Worm (Caenorhabditis elegans): Measurements from ENCODE around the gene emb-5.

DNA sequence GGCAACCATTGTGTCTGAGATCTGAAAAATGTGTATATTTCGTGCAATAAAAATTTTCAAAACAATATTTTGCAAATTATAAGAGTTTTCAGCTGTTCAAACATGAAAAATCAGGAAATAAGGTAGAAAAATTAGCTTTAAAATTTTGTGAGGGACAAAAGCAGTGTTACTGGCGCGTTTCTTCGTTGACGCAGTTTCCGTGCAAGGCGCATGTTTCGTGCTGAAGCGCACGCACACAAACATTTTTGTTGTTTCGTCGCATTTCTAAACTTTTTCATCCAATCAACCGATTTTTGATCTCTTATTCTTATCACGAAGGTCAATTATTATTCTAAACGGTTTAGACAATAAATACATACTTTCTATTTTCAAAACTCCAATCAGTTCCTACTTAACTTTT lies 27.2 kb downstream of the emb-5 start, which contains the start of gene nifk-1:
- peak; percentile 22 for TF ChIP-seq K12H6.12 (tag; optimal IDR thresholded peaks at IDR 0.05)
- TF ChIP-seq mxl-1 (tag; optimal IDR thresholded peaks at IDR 0.05), result no peak

Measured in whole organism, young adult.